Fruit fly (Drosophila melanogaster) whole organism, embryonic: ENCODE data around the gene Hmr.

Experiments used
- Antp ChIP-seq: fragments of 200-800 bp; sonication (Bioruptor generic); optimal IDR thresholded peaks from 3 replicates; lab custom pipeline; 2016; ENCODE audit warnings: missing biosample characterization, missing genetic modification characterization
- B-H2 ChIP-seq: fragments of 200-800 bp; sonication (Bioruptor generic); optimal IDR thresholded peaks from 2 replicates; lab custom pipeline; 2018; ENCODE audit warnings: missing biosample characterization, mild to moderate bottlenecking, missing genetic modification characterization
- Bdp1 ChIP-seq: fragments of 200-800 bp; sonication (Bioruptor generic); optimal IDR thresholded peaks from 3 replicates; lab custom pipeline; 2016; ENCODE audit warnings: missing biosample characterization, missing genetic modification characterization
- CG10979 ChIP-seq: fragments of 200-800 bp; sonication (Bioruptor generic); optimal IDR thresholded peaks from 2 replicates; lab custom pipeline; 2018; ENCODE audit warnings: missing biosample characterization, mild to moderate bottlenecking, missing genetic modification characterization, moderate library complexity
- CG12071 ChIP-seq: fragments of 200-800 bp; sonication (Bioruptor generic); optimal IDR thresholded peaks from 3 replicates; lab custom pipeline; 2018; ENCODE audit warnings: missing biosample characterization, mild to moderate bottlenecking, missing genetic modification characterization
- CG12155 ChIP-seq: fragments of 200-800 bp; sonication (Bioruptor generic); optimal IDR thresholded peaks from 3 replicates; lab custom pipeline; 2016; ENCODE audit warnings: missing biosample characterization, missing genetic modification characterization
- CG12391 ChIP-seq: fragments of 200-800 bp; sonication (Bioruptor generic); optimal IDR thresholded peaks from 3 replicates; lab custom pipeline; 2018; ENCODE audit warnings: missing biosample characterization, mild to moderate bottlenecking, missing genetic modification characterization, moderate library complexity
- CG14965 ChIP-seq: fragments of 200-800 bp; sonication (Bioruptor generic); optimal IDR thresholded peaks from 2 replicates; lab custom pipeline; 2016; ENCODE audit warnings: missing biosample characterization, missing genetic modification characterization, borderline replicate concordance
- CG1602 ChIP-seq: fragments of 200-800 bp; sonication (Bioruptor generic); optimal IDR thresholded peaks from 3 replicates; lab custom pipeline; 2016; ENCODE audit warnings: missing biosample characterization, missing genetic modification characterization
- CG1603 ChIP-seq: fragments of 200-800 bp; sonication (Bioruptor generic); optimal IDR thresholded peaks from 2 replicates; lab custom pipeline; 2019; ENCODE audit warnings: missing biosample characterization, mild to moderate bottlenecking, missing genetic modification characterization, moderate library complexity
- CG17912 ChIP-seq: fragments of 200-800 bp; sonication (Bioruptor generic); optimal IDR thresholded peaks from 2 replicates; lab custom pipeline; 2018; ENCODE audit warnings: missing biosample characterization, mild to moderate bottlenecking, missing genetic modification characterization
- CG2116 ChIP-seq: fragments of 200-800 bp; sonication (Bioruptor generic); optimal IDR thresholded peaks from 3 replicates; lab custom pipeline; 2018; ENCODE audit warnings: missing biosample characterization, mild to moderate bottlenecking, missing genetic modification characterization
- CG2875 ChIP-seq: fragments of 200-800 bp; sonication (Bioruptor generic); optimal IDR thresholded peaks from 2 replicates; lab custom pipeline; 2017; ENCODE audit warnings: missing biosample characterization, mild to moderate bottlenecking, missing genetic modification characterization, missing genetic modification reagents
- CG31388 ChIP-seq: fragments of 200-800 bp; sonication (Bioruptor generic); optimal IDR thresholded peaks from 2 replicates; lab custom pipeline; 2016; ENCODE audit warnings: missing biosample characterization, missing genetic modification characterization
- CG43689 ChIP-seq: fragments of 200-800 bp; sonication (Bioruptor generic); IDR thresholded peaks from 2 replicates; pipeline ENCODE4 v1.3.6; 2022; ENCODE audit warnings: missing biosample characterization, missing genetic modification characterization
- CG4617 ChIP-seq: fragments of 200-800 bp; sonication (Bioruptor generic); optimal IDR thresholded peaks from 3 replicates; lab custom pipeline; 2016; ENCODE audit warnings: missing biosample characterization, missing genetic modification characterization, borderline replicate concordance
- CG4820 ChIP-seq: fragments of 200-800 bp; sonication (Bioruptor generic); optimal IDR thresholded peaks from 3 replicates; lab custom pipeline; 2016; ENCODE audit warnings: missing biosample characterization, missing genetic modification characterization
- CG4854 ChIP-seq: fragments of 200-800 bp; sonication (Bioruptor generic); optimal IDR thresholded peaks from 2 replicates; lab custom pipeline; 2016; ENCODE audit warnings: missing biosample characterization, missing genetic modification characterization, inconsistent platforms
- CG6854 ChIP-seq: fragments of 200-800 bp; sonication (Bioruptor generic); optimal IDR thresholded peaks from 3 replicates; lab custom pipeline; 2017; ENCODE audit warnings: missing biosample characterization, mild to moderate bottlenecking, missing genetic modification characterization
- CG7745 ChIP-seq: fragments of 200-800 bp; sonication (Bioruptor generic); optimal IDR thresholded peaks from 2 replicates; lab custom pipeline; 2018; ENCODE audit warnings: missing biosample characterization, mild to moderate bottlenecking, missing genetic modification characterization, moderate library complexity
- CG8281 ChIP-seq: fragments of 200-800 bp; sonication (Bioruptor generic); optimal IDR thresholded peaks from 2 replicates; lab custom pipeline; 2018; ENCODE audit warnings: missing biosample characterization, mild to moderate bottlenecking, missing genetic modification characterization, moderate library complexity
- CG8290 ChIP-seq, 3 experiments: fragments of 200-800 bp; sonication (Bioruptor generic); optimal IDR thresholded peaks; 2 replicates each; lab custom pipeline; 2016 to 2019; ENCODE audit warnings: missing biosample characterization in 3 of 3, missing genetic modification characterization in 3 of 3, mild to moderate bottlenecking in 2 of 3, moderate library complexity in 1 of 3
- CG8924 ChIP-seq: fragments of 200-800 bp; optimal IDR thresholded peaks from 3 replicates; lab custom pipeline; 2019; ENCODE audit warnings: missing biosample characterization, mild to moderate bottlenecking, missing genetic modification characterization, moderate library complexity
- CkIIα-i1 ChIP-seq: fragments of 200-800 bp; sonication (Bioruptor generic); IDR thresholded peaks from 2 replicates; pipeline ENCODE4 v1.3.6; 2022; ENCODE audit warnings: missing biosample characterization, missing genetic modification characterization
- Dref ChIP-seq: fragments of 200-800 bp; sonication (Bioruptor generic); IDR thresholded peaks from 2 replicates; pipeline ENCODE4 v1.3.6; 2022; ENCODE audit warnings: missing biosample characterization, missing genetic modification characterization
- HLH54F ChIP-seq: fragments of 200-800 bp; sonication (Bioruptor generic); optimal IDR thresholded peaks from 3 replicates; lab custom pipeline; 2016; ENCODE audit warnings: missing biosample characterization, missing genetic modification characterization
- Mad ChIP-seq: fragments of 200-800 bp; sonication (Bioruptor generic); optimal IDR thresholded peaks from 2 replicates; lab custom pipeline; 2016; ENCODE audit warnings: missing biosample characterization, missing genetic modification characterization
- Max ChIP-seq: fragments of 200-800 bp; sonication (Bioruptor generic); optimal IDR thresholded peaks from 2 replicates; lab custom pipeline; 2016; ENCODE audit warnings: missing biosample characterization, mild to moderate bottlenecking, missing genetic modification characterization
- Neu2 ChIP-seq: fragments of 200-800 bp; sonication (Bioruptor generic); optimal IDR thresholded peaks from 3 replicates; lab custom pipeline; 2016; ENCODE audit warnings: missing biosample characterization, missing genetic modification characterization, borderline replicate concordance
- Side ChIP-seq: fragments of 200-800 bp; sonication (Bioruptor generic); optimal IDR thresholded peaks from 2 replicates; lab custom pipeline; 2016; ENCODE audit warnings: missing biosample characterization, missing genetic modification characterization
- Stat92E ChIP-seq, 3 experiments: fragments of >200 bp in 2 of 3; fragments of 200-800 bp in 1 of 3; sonication (Bioruptor generic) in 1 of 3; optimal IDR thresholded peaks; 2 replicates each; lab custom pipeline; 2017 to 2019; ENCODE audit warnings: missing biosample characterization in 3 of 3, missing genetic modification characterization in 3 of 3, mild to moderate bottlenecking in 1 of 3, moderate library complexity in 1 of 3
- ap ChIP-seq: fragments of 200-800 bp; sonication (Bioruptor generic); IDR thresholded peaks from 2 replicates; pipeline ENCODE4 v1.3.6; 2022; ENCODE audit warnings: missing biosample characterization, missing genetic modification characterization
- cato ChIP-seq: fragments of 200-800 bp; sonication (Bioruptor generic); optimal IDR thresholded peaks from 2 replicates; lab custom pipeline; 2016; ENCODE audit warnings: missing biosample characterization, missing genetic modification characterization, borderline replicate concordance
- chif ChIP-seq, 2 experiments: fragments of 200-800 bp; sonication (Bioruptor generic); optimal IDR thresholded peaks; 3 replicates each; lab custom pipeline; 2016; ENCODE audit warnings: missing biosample characterization in 2 of 2, missing genetic modification characterization in 2 of 2
- dpn ChIP-seq, 2 experiments: fragments of 200-800 bp; sonication (Bioruptor generic); optimal IDR thresholded peaks; 3 replicates each; lab custom pipeline; 2016; ENCODE audit warnings: missing biosample characterization in 2 of 2, missing genetic modification characterization in 2 of 2
- en ChIP-seq: fragments of 200-800 bp; sonication (Bioruptor generic); optimal IDR thresholded peaks from 2 replicates; lab custom pipeline; 2016; ENCODE audit warnings: missing biosample characterization, missing genetic modification characterization
- fru ChIP-seq: fragments of >200 bp; optimal IDR thresholded peaks from 2 replicates; lab custom pipeline; 2017
- hkb ChIP-seq, 2 experiments: fragments of 200-800 bp in 1 of 2; fragments of >200 bp in 1 of 2; sonication (Bioruptor generic) in 1 of 2; IDR thresholded peaks in 1 of 2; optimal IDR thresholded peaks in 1 of 2; 2 replicates each; pipeline versions ENCODE4 v1.3.6 to Lab custom; 2017 to 2022; ENCODE audit warnings: missing biosample characterization in 1 of 2, missing genetic modification characterization in 1 of 2
- lola ChIP-seq, 3 experiments: fragments of >200 bp in 2 of 3; fragments of 200-800 bp in 1 of 3; sonication (Bioruptor generic) in 1 of 3; optimal IDR thresholded peaks; 2 replicates each; lab custom pipeline; 2017 to 2019; ENCODE audit warnings: missing biosample characterization in 3 of 3, missing genetic modification characterization in 3 of 3, mild to moderate bottlenecking in 1 of 3, moderate library complexity in 1 of 3
- lov ChIP-seq, 2 experiments: fragments of 200-800 bp in 1 of 2; fragments of >200 bp in 1 of 2; sonication (Bioruptor generic) in 1 of 2; IDR thresholded peaks in 1 of 2; optimal IDR thresholded peaks in 1 of 2; 2 replicates in 1 of 2; 3 replicates in 1 of 2; pipeline versions ENCODE4 v1.3.6 to Lab custom; 2017 to 2022; ENCODE audit warnings: missing biosample characterization in 1 of 2, missing genetic modification characterization in 1 of 2
- pfk ChIP-seq: fragments of 200-800 bp; sonication (Bioruptor generic); optimal IDR thresholded peaks from 2 replicates; lab custom pipeline; 2018; ENCODE audit warnings: missing biosample characterization, mild to moderate bottlenecking, missing genetic modification characterization, moderate library complexity
- psq ChIP-seq: fragments of 200-800 bp; sonication (Bioruptor generic); optimal IDR thresholded peaks from 2 replicates; lab custom pipeline; 2017; ENCODE audit warnings: missing biosample characterization, missing genetic modification characterization
- ro ChIP-seq: fragments of 200-800 bp; sonication (Bioruptor generic); IDR thresholded peaks from 2 replicates; pipeline ENCODE4 v1.3.6; 2022; ENCODE audit warnings: missing biosample characterization, missing genetic modification characterization
- salm ChIP-seq: fragments of 200-800 bp; sonication (Bioruptor generic); optimal IDR thresholded peaks from 2 replicates; lab custom pipeline; 2018; ENCODE audit warnings: missing biosample characterization, mild to moderate bottlenecking, missing genetic modification characterization
- scrt ChIP-seq: fragments of 200-800 bp; sonication (Bioruptor generic); optimal IDR thresholded peaks from 2 replicates; lab custom pipeline; 2018; ENCODE audit warnings: missing biosample characterization, mild to moderate bottlenecking, missing genetic modification characterization, moderate library complexity
- ssp ChIP-seq: fragments of 200-800 bp; sonication (Bioruptor generic); IDR thresholded peaks from 2 replicates; pipeline ENCODE4 v1.3.6; 2022; ENCODE audit warnings: missing biosample characterization, missing genetic modification characterization
- tap ChIP-seq: fragments of 200-800 bp; optimal IDR thresholded peaks from 3 replicates; lab custom pipeline; 2019; ENCODE audit warnings: missing biosample characterization, mild to moderate bottlenecking, missing genetic modification characterization, moderate library complexity
- vfl ChIP-seq: fragments of 200-800 bp; sonication (Bioruptor generic); optimal IDR thresholded peaks from 2 replicates; lab custom pipeline; 2016; ENCODE audit warnings: missing biosample characterization, missing genetic modification characterization
- wdn ChIP-seq: fragments of 200-800 bp; sonication (Bioruptor generic); IDR thresholded peaks from 2 replicates; pipeline ENCODE4 v1.3.6; 2022; ENCODE audit warnings: missing biosample characterization, missing genetic modification characterization

Gene Hmr

DNA sequence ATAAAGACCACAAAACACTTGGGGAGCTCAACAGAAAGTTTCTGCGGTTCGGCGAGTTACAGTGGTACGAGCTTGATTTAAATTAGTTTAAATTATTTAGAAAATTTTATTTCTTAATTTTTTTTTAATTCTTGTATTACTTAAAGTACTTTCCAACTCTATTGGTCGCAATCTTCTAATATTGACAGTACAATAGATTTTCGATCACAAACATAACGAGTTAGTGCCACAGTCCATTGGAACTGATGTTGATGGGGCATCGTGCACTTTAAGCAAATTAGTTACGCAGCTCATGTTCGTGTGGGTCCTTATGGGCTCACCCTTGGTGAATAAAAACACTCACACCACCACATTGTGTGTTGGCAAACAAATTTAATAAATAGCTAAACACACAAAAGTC, 22.1 kb downstream of the Hmr start (continued):
- no peak for TF ChIP-seq chif (GFP tag; optimal IDR thresholded peaks at IDR 0.05; lab: Kevin White, UChicago)
- TF ChIP-seq CG8924 (tag; lab: Kevin White, UChicago): peak; percentile 45
- TF ChIP-seq CG8281 (tag; lab: Kevin White, UChicago): no peak
- TF ChIP-seq HLH54F (GFP tag; lab: Kevin White, UChicago): no peak
- no peak for TF ChIP-seq en (GFP tag; lab: Kevin White, UChicago)
- peak; percentile 17 for TF ChIP-seq CG1602 (GFP tag; lab: Kevin White, UChicago)
- no peak for TF ChIP-seq pfk (GFP tag; lab: Kevin White, UChicago)
- peak; percentile 60 for TF ChIP-seq CG12391
- no peak for TF ChIP-seq lola (GFP tag; optimal IDR thresholded peaks at IDR 0.05; lab: Kevin White, UChicago)
- TF ChIP-seq CG17912 (GFP tag; lab: Kevin White, UChicago): no peak
- TF ChIP-seq Bdp1 (GFP tag; lab: Kevin White, UChicago): no peak
- no peak for TF ChIP-seq CG4854 (GFP tag; lab: Kevin White, UChicago)
- no peak for TF ChIP-seq Stat92E (GFP tag; optimal IDR thresholded peaks at IDR 0.05; lab: Kevin White, UChicago)
- no peak for TF ChIP-seq CG2116
- TF ChIP-seq psq (GFP tag; lab: Kevin White, UChicago): no peak
- TF ChIP-seq CG31388 (GFP tag; lab: Kevin White, UChicago): no peak
- no peak for TF ChIP-seq Dref
- TF ChIP-seq CG4617 (GFP tag; lab: Kevin White, UChicago): no peak
- no peak for TF ChIP-seq vfl (GFP tag; lab: Kevin White, UChicago)
- peak in 1 of 2 experiments; percentile 32 for TF ChIP-seq dpn (GFP tag; optimal IDR thresholded peaks at IDR 0.05; lab: Kevin White, UChicago)
- TF ChIP-seq CkIIα-i1 (GFP tag; lab: Robert Waterston, UW): no peak
- TF ChIP-seq Neu2: no peak
- TF ChIP-seq CG10979 (tag; lab: Kevin White, UChicago): peak; percentile 48
- TF ChIP-seq salm (tag; lab: Kevin White, UChicago): peak; percentile 9
- TF ChIP-seq Mad (GFP tag; lab: Kevin White, UChicago): no peak
- no peak for TF ChIP-seq ro
- no peak for TF ChIP-seq cato (GFP tag; lab: Kevin White, UChicago)
- no peak for TF ChIP-seq CG12071 (GFP tag; lab: Kevin White, UChicago)
- 0 out of 2 replicates have a peak, but pooled peaks have one; percentile 22 for TF ChIP-seq ssp (GFP tag; lab: Robert Waterston, UW)
- peak; percentile 53 for TF ChIP-seq tap (tag; lab: Kevin White, UChicago)
- peak; percentile 20 for TF ChIP-seq CG12155
- TF ChIP-seq CG8290 (GFP tag; optimal IDR thresholded peaks at IDR 0.05; lab: Kevin White, UChicago): no peak
- TF ChIP-seq CG8290 (tag; optimal IDR thresholded peaks at IDR 0.05; lab: Kevin White, UChicago): no peak
- peak; percentile 11 for TF ChIP-seq Max (GFP tag; lab: Kevin White, UChicago)
- peak; percentile 9 for TF ChIP-seq scrt (GFP tag; lab: Kevin White, UChicago)
- no peak for TF ChIP-seq CG2875
- peak; percentile 10 for TF ChIP-seq CG4820
- TF ChIP-seq fru (lab: Kevin White, UChicago): no peak
- no peak for TF ChIP-seq CG43689 (GFP tag; lab: Robert Waterston, UW)
- no peak for TF ChIP-seq CG7745 (tag; lab: Kevin White, UChicago)
- TF ChIP-seq hkb (optimal IDR thresholded peaks at IDR 0.05; lab: Kevin White, UChicago): no peak
- TF ChIP-seq hkb (GFP tag; IDR thresholded peaks at IDR 0.05; lab: Robert Waterston, UW): peak; percentile 82
- TF ChIP-seq Side (GFP tag; lab: Kevin White, UChicago): no peak
- peak; percentile 47 for TF ChIP-seq ap (GFP tag; lab: Robert Waterston, UW)
- no peak for TF ChIP-seq Antp
- peak; percentile 44; the same call in 1 of the 2 replicates for TF ChIP-seq wdn (GFP tag; lab: Robert Waterston, UW)
- peak; percentile 12 for TF ChIP-seq CG1603
- peak; percentile 38 for TF ChIP-seq CG6854 (GFP tag; lab: Kevin White, UChicago)
- no peak for TF ChIP-seq lov (optimal IDR thresholded peaks at IDR 0.05; lab: Kevin White, UChicago)
- no peak for TF ChIP-seq lov (GFP tag; IDR thresholded peaks at IDR 0.05; lab: Robert Waterston, UW)
- no peak for TF ChIP-seq CG14965 (GFP tag; lab: Kevin White, UChicago)
- no peak for TF ChIP-seq B-H2 (GFP tag; lab: Kevin White, UChicago)
